Worm (Caenorhabditis elegans): ENCODE results near the gene srj-50.

srj-50 gene

ce11 chrV:2801955-2802354, 30.8 kb upstream of the srj-50 start:
- TF ChIP-seq snpc-4 (tag; optimal IDR thresholded peaks at IDR 0.05) (no peak), hlh-1 (tag; optimal IDR thresholded peaks at IDR 0.05) (peak; percentile 48), zip-8 (tag; optimal IDR thresholded peaks at IDR 0.05) (peak; percentile 13)

- TF ChIP-seq nhr-76 (tag; optimal IDR thresholded peaks at IDR 0.05) = no peak
- no peak for TF ChIP-seq lin-32 (GFP tag; optimal IDR thresholded peaks at IDR 0.05)
- peak; percentile 53 for TF ChIP-seq unc-120 (tag; optimal IDR thresholded peaks at IDR 0.05; ENCODE audit: poor library complexity, severe bottlenecking)
These were observed 29.5 kb upstream of the srj-50 start for ce11 chrV:2803258-2803657.

- TF ChIP-seq ham-2 (GFP tag; optimal IDR thresholded peaks at IDR 0.05) (no peak), ces-1 (GFP tag; optimal IDR thresholded peaks at IDR 0.05) (no peak), ceh-83 (GFP tag; optimal IDR thresholded peaks at IDR 0.05) (no peak), pha-4 (tag; optimal IDR thresholded peaks at IDR 0.05) (no peak), sem-2 (GFP tag; optimal IDR thresholded peaks at IDR 0.05) (no peak)
These were observed 25.0 kb upstream of the srj-50 start, which contains the start of gene ketn-1 for ce11 chrV:2807760-2808159. ketn-1 (minus strand) TSS chrV:2807860.

ce11 chrV:2809443-2809842, 23.3 kb upstream of the srj-50 start:
- no peak for TF ChIP-seq nhr-237 (tag; optimal IDR thresholded peaks at IDR 0.05)
- no peak for TF ChIP-seq sptf-1 (tag; optimal IDR thresholded peaks at IDR 0.05)
- no peak for TF ChIP-seq nhr-28 (tag; optimal IDR thresholded peaks at IDR 0.05)
- peak; percentile 32 for TF ChIP-seq hlh-1 (tag; optimal IDR thresholded peaks at IDR 0.05)
- TF ChIP-seq ces-1 (GFP tag; optimal IDR thresholded peaks at IDR 0.05) = no peak
- no peak for TF ChIP-seq bed-3 (GFP tag; optimal IDR thresholded peaks at IDR 0.05)
- no peak for TF ChIP-seq mls-2 (tag; optimal IDR thresholded peaks at IDR 0.05)
- TF ChIP-seq unc-120 (tag; optimal IDR thresholded peaks at IDR 0.05; ENCODE audit: poor library complexity, severe bottlenecking) = peak; percentile 46
- TF ChIP-seq ham-2 (GFP tag; optimal IDR thresholded peaks at IDR 0.05) = no peak
- TF ChIP-seq tbx-8 (GFP tag; optimal IDR thresholded peaks at IDR 0.05) = no peak
- TF ChIP-seq ceh-43 (GFP tag; optimal IDR thresholded peaks at IDR 0.05) = no peak

ce11 chrV:2810164-2810563, 22.6 kb upstream of the srj-50 start, which contains the start of gene F54E2.1:
F54E2.1 (plus strand) TSS chrV:2810398.
- TF ChIP-seq lin-13 (tag; optimal IDR thresholded peaks at IDR 0.05) (no peak), ceh-83 (GFP tag; optimal IDR thresholded peaks at IDR 0.05) (no peak), ces-1 (GFP tag; optimal IDR thresholded peaks at IDR 0.05) (no peak), M03D4.4 (tag; optimal IDR thresholded peaks at IDR 0.05) (no peak), nhr-76 (tag; optimal IDR thresholded peaks at IDR 0.05) (no peak), mls-2 (tag; optimal IDR thresholded peaks at IDR 0.05) (no peak), flh-1 (GFP tag; optimal IDR thresholded peaks at IDR 0.05) (no peak), blmp-1 (tag; optimal IDR thresholded peaks at IDR 0.05) (no peak), tbx-8 (GFP tag; optimal IDR thresholded peaks at IDR 0.05) (no peak)

- TF ChIP-seq unc-120 (tag; optimal IDR thresholded peaks at IDR 0.05; ENCODE audit: poor library complexity, severe bottlenecking) = no peak
- TF ChIP-seq flh-1 (GFP tag; optimal IDR thresholded peaks at IDR 0.05) = no peak
These were observed 18.9 kb upstream of the srj-50 start, which contains the start of gene F54E2.9 for ce11 chrV:2813856-2814255. F54E2.9 (minus strand) TSS chrV:2813987.

ce11 chrV:2815956-2816355, 16.8 kb upstream of the srj-50 start, which contains the start of gene F54E2.5:
F54E2.5 (minus strand) TSS chrV:2816056.
- TF ChIP-seq snpc-4 (tag; optimal IDR thresholded peaks at IDR 0.05) = no peak
- no peak for TF ChIP-seq nhr-237 (tag; optimal IDR thresholded peaks at IDR 0.05)
- no peak for TF ChIP-seq sptf-1 (tag; optimal IDR thresholded peaks at IDR 0.05)
- TF ChIP-seq mep-1 (tag; optimal IDR thresholded peaks at IDR 0.05) = no peak
- TF ChIP-seq ztf-11 (tag; optimal IDR thresholded peaks at IDR 0.05) = no peak
- no peak for TF ChIP-seq mls-2 (tag; optimal IDR thresholded peaks at IDR 0.05)
- no peak for TF ChIP-seq lin-32 (GFP tag; optimal IDR thresholded peaks at IDR 0.05)
- no peak for TF ChIP-seq unc-62 (GFP tag; optimal IDR thresholded peaks at IDR 0.05)
- TF ChIP-seq mab-5 (tag; optimal IDR thresholded peaks at IDR 0.05) = no peak

ce11 chrV:2818117-2818516, 14.6 kb upstream of the srj-50 start, which contains the start of gene srt-34:
srt-34 (minus strand) TSS chrV:2818217.
- TF ChIP-seq nhr-28 (tag; optimal IDR thresholded peaks at IDR 0.05) = no peak
- no peak for TF ChIP-seq lin-13 (tag; optimal IDR thresholded peaks at IDR 0.05)
- no peak for TF ChIP-seq nhr-76 (tag; optimal IDR thresholded peaks at IDR 0.05)
- no peak for TF ChIP-seq ham-2 (GFP tag; optimal IDR thresholded peaks at IDR 0.05)
- no peak for TF ChIP-seq mls-2 (tag; optimal IDR thresholded peaks at IDR 0.05)
- TF ChIP-seq mep-1 (tag; optimal IDR thresholded peaks at IDR 0.05) = no peak
- TF ChIP-seq mab-5 (tag; optimal IDR thresholded peaks at IDR 0.05) = no peak
- no peak for TF ChIP-seq lsy-2 (tag; optimal IDR thresholded peaks at IDR 0.05)
- TF ChIP-seq bed-3 (GFP tag; optimal IDR thresholded peaks at IDR 0.05) = no peak
- TF ChIP-seq M03D4.4 (tag; optimal IDR thresholded peaks at IDR 0.05) = no peak
- no peak for TF ChIP-seq cnd-1 (tag; optimal IDR thresholded peaks at IDR 0.05)
- no peak for TF ChIP-seq ztf-11 (tag; optimal IDR thresholded peaks at IDR 0.05)
- no peak for TF ChIP-seq elt-1 (tag; optimal IDR thresholded peaks at IDR 0.05; ENCODE audit: borderline replicate concordance, insufficient read depth)
- TF ChIP-seq blmp-1 (tag; optimal IDR thresholded peaks at IDR 0.05) = no peak
- TF ChIP-seq nhr-12 (tag; optimal IDR thresholded peaks at IDR 0.05) = no peak
- TF ChIP-seq nhr-2 (tag; optimal IDR thresholded peaks at IDR 0.05) = no peak
- TF ChIP-seq elt-3 (tag; optimal IDR thresholded peaks at IDR 0.05) = no peak
- TF ChIP-seq flh-1 (GFP tag; optimal IDR thresholded peaks at IDR 0.05) = no peak
- no peak for TF ChIP-seq snpc-4 (tag; optimal IDR thresholded peaks at IDR 0.05)
- TF ChIP-seq ceh-39 (tag; optimal IDR thresholded peaks at IDR 0.05) = no peak

Measured in whole organism, mixed stage, embryonic.